Fruit fly (Drosophila melanogaster) whole organism, embryonic: Measurements from ENCODE around the gene CG42578.
A peak's percentile ranks its signal among the peaks of the same experiment; 100 is the strongest.

Experiments used
- Ada2b ChIP-seq: fragments of 200-800 bp; sonication (Bioruptor generic); IDR thresholded peaks from 2 replicates; pipeline ENCODE4 v1.3.6; 2022; ENCODE audit warnings: missing biosample characterization, missing genetic modification characterization
- BEAF-32 ChIP-seq: fragments of 200-800 bp; sonication (Bioruptor generic); optimal IDR thresholded peaks from 3 replicates; lab custom pipeline; 2017; ENCODE audit warnings: missing biosample characterization, missing genetic modification characterization, mild to moderate bottlenecking, moderate library complexity, missing genetic modification reagents
- Bgb ChIP-seq: fragments of 200-800 bp; sonication (Bioruptor generic); IDR thresholded peaks from 2 replicates; pipeline ENCODE4 v1.3.6; 2022; ENCODE audit warnings: missing biosample characterization, missing genetic modification characterization; ENCODE audit not compliant: partially characterized antibody
- BtbVII ChIP-seq: fragments of 200-800 bp; sonication (Bioruptor generic); optimal IDR thresholded peaks from 3 replicates; lab custom pipeline; 2017; ENCODE audit warnings: missing biosample characterization, mild to moderate bottlenecking, missing genetic modification characterization
- CG10147 ChIP-seq: fragments of 200-800 bp; sonication (Bioruptor generic); optimal IDR thresholded peaks from 2 replicates; lab custom pipeline; 2019; ENCODE audit warnings: missing biosample characterization, mild to moderate bottlenecking, missing genetic modification characterization, moderate library complexity
- CG10209 ChIP-seq: fragments of 200-800 bp; sonication (Bioruptor generic); optimal IDR thresholded peaks from 3 replicates; lab custom pipeline; 2017; ENCODE audit warnings: missing biosample characterization, mild to moderate bottlenecking, missing genetic modification characterization, missing genetic modification reagents
- CG12071 ChIP-seq: fragments of 200-800 bp; sonication (Bioruptor generic); optimal IDR thresholded peaks from 3 replicates; lab custom pipeline; 2018; ENCODE audit warnings: missing biosample characterization, mild to moderate bottlenecking, missing genetic modification characterization
- CG1233 ChIP-seq: fragments of 200-800 bp; sonication (Bioruptor generic); optimal IDR thresholded peaks from 4 replicates; lab custom pipeline; 2018; ENCODE audit warnings: missing biosample characterization, mild to moderate bottlenecking, missing genetic modification characterization
- CG12659 ChIP-seq: fragments of 200-800 bp; sonication (Bioruptor generic); optimal IDR thresholded peaks from 3 replicates; lab custom pipeline; 2017; ENCODE audit warnings: mild to moderate bottlenecking, missing biosample characterization, missing genetic modification reagents, missing genetic modification characterization
- CG13424 ChIP-seq: fragments of 200-800 bp; sonication (Bioruptor generic); optimal IDR thresholded peaks from 2 replicates; lab custom pipeline; 2019; ENCODE audit warnings: missing biosample characterization, mild to moderate bottlenecking, missing genetic modification characterization, moderate library complexity
- CG14050 ChIP-seq: fragments of 200-800 bp; sonication (Bioruptor generic); IDR thresholded peaks from 3 replicates; pipeline ENCODE4 v1.3.6; 2022; ENCODE audit warnings: missing biosample characterization, missing genetic modification characterization
- CG14710 ChIP-seq: fragments of 200-800 bp; sonication (Bioruptor generic); optimal IDR thresholded peaks from 3 replicates; lab custom pipeline; 2019; ENCODE audit warnings: missing biosample characterization, mild to moderate bottlenecking, missing genetic modification characterization, moderate library complexity
- CG15011 ChIP-seq: fragments of 200-800 bp; sonication (Bioruptor generic); optimal IDR thresholded peaks from 3 replicates; lab custom pipeline; 2018; ENCODE audit warnings: missing biosample characterization, mild to moderate bottlenecking, missing genetic modification characterization
- CG15479 ChIP-seq: fragments of 200-800 bp; sonication (Bioruptor generic); optimal IDR thresholded peaks from 3 replicates; lab custom pipeline; 2019; ENCODE audit warnings: missing biosample characterization, mild to moderate bottlenecking, missing genetic modification characterization, moderate library complexity
- CG1602 ChIP-seq: fragments of 200-800 bp; sonication (Bioruptor generic); optimal IDR thresholded peaks from 3 replicates; lab custom pipeline; 2016; ENCODE audit warnings: missing biosample characterization, missing genetic modification characterization
- CG17568 ChIP-seq: fragments of 200-800 bp; sonication (Bioruptor generic); optimal IDR thresholded peaks from 2 replicates; lab custom pipeline; 2018; ENCODE audit warnings: missing biosample characterization, mild to moderate bottlenecking, missing genetic modification characterization, moderate library complexity
- CG2889 ChIP-seq: fragments of 200-800 bp; sonication (Bioruptor generic); IDR thresholded peaks from 3 replicates; pipeline ENCODE4 v1.3.6; 2022; ENCODE audit warnings: missing biosample characterization, missing genetic modification characterization
- CG30431 ChIP-seq: fragments of 200-800 bp; sonication (Bioruptor generic); optimal IDR thresholded peaks from 2 replicates; lab custom pipeline; 2017; ENCODE audit warnings: missing biosample characterization, missing genetic modification characterization
- CG4360 ChIP-seq: fragments of 200-800 bp; sonication (Bioruptor generic); IDR thresholded peaks from 2 replicates; pipeline ENCODE4 v1.3.6; 2022; ENCODE audit warnings: missing biosample characterization, missing genetic modification characterization
- CG6272 ChIP-seq: fragments of 200-800 bp; sonication (Bioruptor generic); IDR thresholded peaks from 2 replicates; pipeline ENCODE4 v1.3.6; 2022; ENCODE audit warnings: missing biosample characterization, missing genetic modification characterization
- CG6791 ChIP-seq: fragments of 200-800 bp; sonication (Bioruptor generic); IDR thresholded peaks from 3 replicates; pipeline ENCODE4 v1.3.6; 2022; ENCODE audit warnings: missing biosample characterization, missing genetic modification characterization; ENCODE audit not compliant: partially characterized antibody
- CG6854 ChIP-seq: fragments of 200-800 bp; sonication (Bioruptor generic); optimal IDR thresholded peaks from 3 replicates; lab custom pipeline; 2017; ENCODE audit warnings: missing biosample characterization, mild to moderate bottlenecking, missing genetic modification characterization
- E2f2 ChIP-seq: fragments of 200-800 bp; sonication (Bioruptor generic); IDR thresholded peaks from 2 replicates; pipeline ENCODE4 v1.3.6; 2022; ENCODE audit warnings: missing biosample characterization, missing genetic modification characterization
- Ets65A ChIP-seq: fragments of 200-800 bp; sonication (Bioruptor generic); peaks from one replicate; lab custom pipeline; 2016; ENCODE audit warnings: missing biosample characterization, missing genetic modification characterization
- GATAe ChIP-seq: fragments of 200-800 bp; sonication (Bioruptor generic); conservative IDR thresholded peaks from 2 replicates; pipeline ENCODE4 v1.3.6; 2022; ENCODE audit warnings: missing biosample characterization, missing genetic modification characterization
- Nf-YA ChIP-seq: fragments of 200-800 bp; sonication (Bioruptor generic); IDR thresholded peaks from 2 replicates; pipeline ENCODE4 v1.3.6; 2022; ENCODE audit warnings: missing biosample characterization, missing genetic modification characterization
- PHDP ChIP-seq: fragments of 200-800 bp; sonication (Bioruptor generic); optimal IDR thresholded peaks from 3 replicates; lab custom pipeline; 2018; ENCODE audit warnings: missing biosample characterization, mild to moderate bottlenecking, missing genetic modification characterization, moderate library complexity
- Sox102F ChIP-seq: fragments of 200-800 bp; sonication (Bioruptor generic); optimal IDR thresholded peaks from 2 replicates; lab custom pipeline; 2018; ENCODE audit warnings: missing biosample characterization, mild to moderate bottlenecking, missing genetic modification characterization, moderate library complexity
- ac ChIP-seq: fragments of 200-800 bp; sonication (Bioruptor generic); optimal IDR thresholded peaks from 3 replicates; lab custom pipeline; 2017; ENCODE audit warnings: missing biosample characterization, mild to moderate bottlenecking, missing genetic modification characterization
- bbx ChIP-seq: fragments of 200-800 bp; sonication (Bioruptor generic); IDR thresholded peaks from 2 replicates; pipeline ENCODE4 v1.3.6; 2022; ENCODE audit warnings: missing biosample characterization, missing genetic modification characterization; ENCODE audit not compliant: partially characterized antibody
- bcd ChIP-seq: fragments of 200-800 bp; sonication (Bioruptor generic); optimal IDR thresholded peaks from 2 replicates; lab custom pipeline; 2017; ENCODE audit warnings: missing biosample characterization, mild to moderate bottlenecking, missing genetic modification characterization
- dan ChIP-seq: fragments of 200-800 bp; sonication (Bioruptor generic); IDR thresholded peaks from 2 replicates; pipeline ENCODE4 v1.3.6; 2022; ENCODE audit warnings: missing biosample characterization, missing genetic modification characterization
- danr ChIP-seq: fragments of 200-800 bp; sonication (Bioruptor generic); IDR thresholded peaks from 2 replicates; pipeline ENCODE4 v1.3.6; 2022; ENCODE audit warnings: missing biosample characterization, missing genetic modification characterization
- esg ChIP-seq: fragments of 200-800 bp; sonication (Bioruptor generic); conservative IDR thresholded peaks from 2 replicates; pipeline ENCODE4 v1.3.6; 2022; ENCODE audit warnings: missing biosample characterization, missing genetic modification characterization
- fd102C ChIP-seq: fragments of 200-800 bp; sonication (Bioruptor generic); optimal IDR thresholded peaks from 2 replicates; lab custom pipeline; 2018; ENCODE audit warnings: missing biosample characterization, mild to moderate bottlenecking, missing genetic modification characterization, moderate library complexity
- fru ChIP-seq: fragments of >200 bp; optimal IDR thresholded peaks from 2 replicates; lab custom pipeline; 2017
- gro ChIP-seq: fragments of 200-800 bp; sonication (Bioruptor generic); optimal IDR thresholded peaks from 2 replicates; lab custom pipeline; 2016; ENCODE audit warnings: missing biosample characterization, missing genetic modification characterization
- lola ChIP-seq, 3 experiments: fragments of >200 bp in 2 of 3; fragments of 200-800 bp in 1 of 3; sonication (Bioruptor generic) in 1 of 3; optimal IDR thresholded peaks; 2 replicates each; lab custom pipeline; 2017 to 2019; ENCODE audit warnings: missing biosample characterization in 3 of 3, missing genetic modification characterization in 3 of 3, mild to moderate bottlenecking in 1 of 3, moderate library complexity in 1 of 3
- luna ChIP-seq: fragments of 200-800 bp; sonication (Bioruptor generic); optimal IDR thresholded peaks from 2 replicates; lab custom pipeline; 2016; ENCODE audit warnings: missing biosample characterization, missing genetic modification characterization
- maf-S ChIP-seq: fragments of 200-800 bp; sonication (Bioruptor generic); optimal IDR thresholded peaks from 2 replicates; lab custom pipeline; 2016; ENCODE audit warnings: missing biosample characterization, missing genetic modification characterization
- nau ChIP-seq: fragments of 200-800 bp; sonication (Bioruptor generic); optimal IDR thresholded peaks from 3 replicates; lab custom pipeline; 2017; ENCODE audit warnings: missing biosample characterization, mild to moderate bottlenecking, missing genetic modification characterization, missing genetic modification reagents
- nom ChIP-seq: fragments of 200-800 bp; sonication (Bioruptor generic); optimal IDR thresholded peaks from 2 replicates; lab custom pipeline; 2017; ENCODE audit warnings: missing biosample characterization, missing genetic modification characterization, mild to moderate bottlenecking, moderate library complexity, missing genetic modification reagents
- sc ChIP-seq, 3 experiments: fragments of >200 bp in 2 of 3; fragments of 200-800 bp in 1 of 3; sonication (Bioruptor generic) in 1 of 3; optimal IDR thresholded peaks; 2 replicates in 2 of 3; 3 replicates in 1 of 3; lab custom pipeline; 2017; ENCODE audit warnings: mild to moderate bottlenecking in 1 of 3, missing biosample characterization in 1 of 3, missing genetic modification characterization in 1 of 3, missing genetic modification reagents in 1 of 3
- toy ChIP-seq: fragments of 200-800 bp; sonication (Bioruptor generic); IDR thresholded peaks from 2 replicates; pipeline ENCODE4 v1.3.6; 2022; ENCODE audit warnings: missing biosample characterization, missing genetic modification characterization
- trem ChIP-seq: fragments of 200-800 bp; optimal IDR thresholded peaks from 3 replicates; lab custom pipeline; 2019; ENCODE audit warnings: missing biosample characterization, mild to moderate bottlenecking, missing genetic modification characterization, moderate library complexity
- vfl ChIP-seq: fragments of 200-800 bp; sonication (Bioruptor generic); optimal IDR thresholded peaks from 2 replicates; lab custom pipeline; 2016; ENCODE audit warnings: missing biosample characterization, missing genetic modification characterization
- wor ChIP-seq: fragments of 200-800 bp; sonication (Bioruptor generic); IDR thresholded peaks from 2 replicates; pipeline ENCODE4 v1.3.6; 2022; ENCODE audit warnings: missing biosample characterization, missing genetic modification characterization
- yki ChIP-seq: fragments of >200 bp; optimal IDR thresholded peaks from 3 replicates; lab custom pipeline; 2018

CG42578 gene

DNA sequence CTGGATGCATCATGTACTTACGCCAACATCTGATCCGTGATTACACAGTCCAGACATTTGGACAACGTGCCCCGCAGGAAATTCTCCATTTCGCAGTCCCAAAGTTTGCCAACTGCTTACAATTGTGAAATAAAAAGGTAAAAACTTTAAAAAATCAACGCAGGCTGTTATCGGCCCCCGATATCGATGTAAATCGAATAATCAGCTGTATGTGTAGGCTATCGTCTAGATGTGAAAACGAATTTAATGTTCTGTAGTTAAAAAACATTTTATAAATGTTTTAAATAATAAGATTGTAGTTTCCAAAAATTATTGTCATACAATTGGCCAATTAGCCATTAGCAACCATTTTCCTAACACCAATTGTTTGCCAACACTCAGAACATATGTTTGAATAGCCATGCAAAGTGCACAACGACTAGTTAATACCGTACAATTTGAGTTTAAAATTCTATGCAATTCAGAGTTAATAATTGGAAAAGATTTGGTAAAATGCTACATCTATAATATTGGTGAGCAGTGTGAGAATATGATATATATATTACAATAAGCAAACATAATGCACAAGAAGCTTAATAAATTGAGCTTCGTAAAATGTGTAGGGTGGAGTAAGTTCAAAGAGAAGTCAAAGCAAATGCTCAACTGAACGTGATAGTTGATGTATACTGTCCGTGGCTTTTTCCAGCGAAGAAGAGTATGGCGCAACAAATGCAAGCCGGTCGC is 16.5 kb upstream of the CG42578 start, which contains the start of the genes CG11710 and mal (continued):
- TF ChIP-seq CG12659 (GFP tag; lab: Kevin White, UChicago): peak; percentile 82
- no peak for TF ChIP-seq CG15011 (GFP tag; lab: Kevin White, UChicago)
- peak; percentile 44; the same call in 1 of the 2 replicates for TF ChIP-seq danr
- TF ChIP-seq dan (GFP tag; lab: Robert Waterston, UW): no peak
- peak; percentile 71 for TF ChIP-seq nom (GFP tag; lab: Kevin White, UChicago)
- peak; percentile 4 for TF ChIP-seq luna (GFP tag; lab: Kevin White, UChicago)
- TF ChIP-seq CG14050 (GFP tag; lab: Robert Waterston, UW): peak; percentile 54; the same call in 2 of the 3 replicates
- no peak for TF ChIP-seq nau (GFP tag; lab: Kevin White, UChicago)
- no peak for TF ChIP-seq CG15479 (GFP tag; lab: Kevin White, UChicago)
- no peak for TF ChIP-seq ac (GFP tag; lab: Kevin White, UChicago)
- peak in 1 of 3 experiments; percentile 53 for TF ChIP-seq lola (GFP tag; optimal IDR thresholded peaks at IDR 0.05; lab: Kevin White, UChicago)
- peak; percentile 39; the same call in 1 of the 2 replicates for TF ChIP-seq E2f2 (GFP tag; lab: Robert Waterston, UW)
- peak; percentile 42; the same call in 2 of the 3 replicates for TF ChIP-seq CG6791
- TF ChIP-seq CG1602 (GFP tag; lab: Kevin White, UChicago): peak; percentile 52
- peak; percentile 56; the same call in 1 of the 2 replicates for TF ChIP-seq bbx (GFP tag; lab: Robert Waterston, UW)
- TF ChIP-seq CG17568 (GFP tag; lab: Kevin White, UChicago): no peak
- no peak for TF ChIP-seq CG4360
- peak; percentile 43 for TF ChIP-seq vfl (GFP tag; lab: Kevin White, UChicago)
- TF ChIP-seq CG6854 (GFP tag; lab: Kevin White, UChicago): peak; percentile 70
- 0 out of 2 replicates have a peak, but pooled peaks have one; percentile 35 for TF ChIP-seq Nf-YA (GFP tag; lab: Robert Waterston, UW)
- peak; percentile 42; the same call in 1 of the 2 replicates for TF ChIP-seq CG6272
- peak; percentile 78 for TF ChIP-seq bcd (GFP tag; lab: Kevin White, UChicago)
- no peak for TF ChIP-seq CG30431 (GFP tag; lab: Kevin White, UChicago)
- TF ChIP-seq trem (tag; lab: Kevin White, UChicago): peak; percentile 60
- TF ChIP-seq CG10147: peak; percentile 82
- peak; percentile 48 for TF ChIP-seq maf-S (GFP tag; lab: Kevin White, UChicago)
- peak; percentile 74 for TF ChIP-seq PHDP (tag; lab: Kevin White, UChicago)
- TF ChIP-seq Sox102F (GFP tag; lab: Kevin White, UChicago): no peak
- no peak for TF ChIP-seq yki (lab: Kevin White, UChicago)
- TF ChIP-seq Ada2b (GFP tag; lab: Robert Waterston, UW): peak; percentile 73
- TF ChIP-seq fru (lab: Kevin White, UChicago): no peak
- TF ChIP-seq GATAe (GFP tag; lab: Robert Waterston, UW): no peak
- no peak for TF ChIP-seq Bgb (GFP tag; lab: Robert Waterston, UW)
- peak; percentile 80 for TF ChIP-seq esg (GFP tag; lab: Robert Waterston, UW)
- peak; percentile 78 for TF ChIP-seq BtbVII (GFP tag; lab: Kevin White, UChicago)
- TF ChIP-seq gro (GFP tag; lab: Kevin White, UChicago): peak; percentile 84
- no peak for TF ChIP-seq sc (optimal IDR thresholded peaks at IDR 0.05; lab: Kevin White, UChicago)
- TF ChIP-seq sc (GFP tag; optimal IDR thresholded peaks at IDR 0.05; lab: Kevin White, UChicago): no peak
- peak; percentile 81 for TF ChIP-seq CG1233 (GFP tag; lab: Kevin White, UChicago)
- no peak for TF ChIP-seq fd102C (GFP tag; lab: Kevin White, UChicago)
- peak; percentile 97 for TF ChIP-seq Ets65A (GFP tag; lab: Kevin White, UChicago)
- peak; percentile 80 for TF ChIP-seq CG10209 (GFP tag; lab: Kevin White, UChicago)
- peak; percentile 51; the same call in 1 of the 3 replicates for TF ChIP-seq CG2889
- peak; percentile 80 for TF ChIP-seq CG14710 (tag; lab: Kevin White, UChicago)
- no peak for TF ChIP-seq CG12071 (GFP tag; lab: Kevin White, UChicago)
- peak; percentile 43 for TF ChIP-seq BEAF-32 (GFP tag; lab: Kevin White, UChicago)
- TF ChIP-seq wor (GFP tag; lab: Robert Waterston, UW): peak; percentile 62
- TF ChIP-seq toy: no peak
- peak; percentile 88 for TF ChIP-seq CG13424 (tag; lab: Kevin White, UChicago)
